Worm (Caenorhabditis elegans): ENCODE measurements around the gene F41B5.1.

F41B5.1 gene

DNA sequence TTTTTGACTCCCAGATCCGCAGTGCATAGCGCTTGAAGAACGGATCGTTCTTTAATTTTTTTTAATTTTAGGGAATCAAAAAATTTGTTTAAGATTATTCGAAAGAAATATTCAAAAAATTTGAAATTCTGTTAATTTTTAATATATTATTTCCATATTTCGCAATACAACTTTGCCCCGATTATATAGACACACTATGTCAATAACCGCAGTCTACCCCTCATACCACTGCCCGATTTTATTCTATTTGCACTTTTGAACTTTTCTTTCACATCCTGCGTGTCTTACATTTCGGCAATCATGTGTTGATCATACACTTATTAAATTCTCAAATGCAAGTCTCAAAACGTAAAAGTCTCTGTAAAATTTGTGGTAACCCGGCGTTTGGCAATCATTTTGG is 36.5 kb upstream of the F41B5.1 start, which contains the start of gene nhr-56:
Gene nhr-56, plus strand, starts transcription at position 202 of the 400 bp plus-strand sequence.
- no peak for TF ChIP-seq lin-1 (GFP tag; IDR thresholded peaks at IDR 0.05)
- TF ChIP-seq dpl-1 (GFP tag; optimal IDR thresholded peaks at IDR 0.05), result no peak
- TF ChIP-seq nhr-77 (tag; optimal IDR thresholded peaks at IDR 0.05), result peak; percentile 71
- no peak for TF ChIP-seq php-3 (GFP tag; IDR thresholded peaks at IDR 0.05)
- no peak for TF ChIP-seq nhr-11 (tag; optimal IDR thresholded peaks at IDR 0.05)
- TF ChIP-seq lsy-2 (tag; optimal IDR thresholded peaks at IDR 0.05), result peak in 1 of 2 experiments; percentile 58
- peak; percentile 21 for TF ChIP-seq nhr-102 (tag; optimal IDR thresholded peaks at IDR 0.05)
- TF ChIP-seq set-16 (GFP tag; IDR thresholded peaks at IDR 0.05), result no peak
- TF ChIP-seq pqm-1 (tag; optimal IDR thresholded peaks at IDR 0.05), result peak; percentile 55
- no peak for TF ChIP-seq nhr-76 (tag; optimal IDR thresholded peaks at IDR 0.05)
- TF ChIP-seq aly-2 (tag; optimal IDR thresholded peaks at IDR 0.05), result no peak
- peak; percentile 74 for TF ChIP-seq dmd-6 (GFP tag; IDR thresholded peaks at IDR 0.05)
- TF ChIP-seq mdl-1 (tag; optimal IDR thresholded peaks at IDR 0.05), result peak in 1 of 2 experiments; percentile 49
- no peak for TF ChIP-seq dmd-8 (GFP tag; IDR thresholded peaks at IDR 0.05)
- TF ChIP-seq F26F4.8 (GFP tag; conservative IDR thresholded peaks at IDR 0.05), result no peak
- peak; percentile 67 for TF ChIP-seq dve-1 (tag; optimal IDR thresholded peaks at IDR 0.05; ENCODE audit: insufficient read depth)
- TF ChIP-seq nhr-28 (tag; optimal IDR thresholded peaks at IDR 0.05), result peak; percentile 81
- no peak for TF ChIP-seq fkh-10 (GFP tag; optimal IDR thresholded peaks at IDR 0.05)
- TF ChIP-seq egl-27 (tag; optimal IDR thresholded peaks at IDR 0.05), result no peak
- no peak for TF ChIP-seq Y5F2A.4 (GFP tag; optimal IDR thresholded peaks at IDR 0.05)
- peak; percentile 54 for TF ChIP-seq mep-1 (tag; optimal IDR thresholded peaks at IDR 0.05)
- TF ChIP-seq nhr-6 (tag; optimal IDR thresholded peaks at IDR 0.05), result peak; percentile 20
- no peak for TF ChIP-seq F44E2.7 (GFP tag; IDR thresholded peaks at IDR 0.05)
- TF ChIP-seq hlh-11 (tag; optimal IDR thresholded peaks at IDR 0.05), result peak; percentile 81
- TF ChIP-seq hlh-30 (tag; optimal IDR thresholded peaks at IDR 0.05; ENCODE audit: insufficient read depth), result peak; percentile 86
- TF ChIP-seq F37D6.2 (tag; optimal IDR thresholded peaks at IDR 0.05), result no peak
- TF ChIP-seq duxl-1 (tag; optimal IDR thresholded peaks at IDR 0.05; ENCODE audit: poor library complexity), result peak; percentile 38
- no peak for TF ChIP-seq jun-1 (tag; optimal IDR thresholded peaks at IDR 0.05)
- TF ChIP-seq snpc-1.2 (GFP tag; IDR thresholded peaks at IDR 0.05), result no peak
- no peak for TF ChIP-seq nhr-237 (tag; optimal IDR thresholded peaks at IDR 0.05)
- TF ChIP-seq daf-16 (GFP tag; optimal IDR thresholded peaks at IDR 0.05), result no peak
- TF ChIP-seq daf-16 (tag; optimal IDR thresholded peaks at IDR 0.05), result peak; percentile 84
- TF ChIP-seq mxl-3 (GFP tag; optimal IDR thresholded peaks at IDR 0.05), result peak; percentile 49
- 0 out of 2 replicates have a peak, but pooled peaks have one; percentile 16 for TF ChIP-seq pha-4 (GFP tag; IDR thresholded peaks at IDR 0.05)
- TF ChIP-seq pha-4 (tag; optimal IDR thresholded peaks at IDR 0.05), result peak; percentile 75
- TF ChIP-seq mes-2 (tag; optimal IDR thresholded peaks at IDR 0.05; ENCODE audit: poor library complexity, severe bottlenecking), result peak; percentile 60
- TF ChIP-seq saeg-2 (GFP tag; IDR thresholded peaks at IDR 0.05), result no peak

DNA sequence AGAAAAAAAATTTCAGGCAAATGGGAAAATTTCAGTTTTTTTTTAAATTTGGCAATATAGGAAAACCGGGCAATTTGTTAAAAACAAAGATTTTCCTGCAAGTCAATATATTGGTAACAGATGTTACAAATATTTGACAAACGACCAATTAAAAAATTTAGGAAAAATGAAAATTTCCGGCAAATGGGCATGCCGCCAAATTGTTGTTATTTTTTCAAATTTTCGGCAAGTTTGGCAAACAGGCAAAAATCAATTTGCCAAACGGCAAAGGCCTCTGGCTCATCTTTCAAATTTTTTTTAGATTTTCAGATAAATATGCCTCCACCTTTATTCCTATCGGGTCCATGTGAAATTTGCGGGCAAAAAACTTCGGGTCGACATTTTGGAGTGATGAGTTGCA is 33.6 kb upstream of the F41B5.1 start, which contains the start of gene nhr-128:
Gene nhr-128, plus strand, starts transcription at position 301 of the 400 bp plus-strand sequence.
- TF ChIP-seq T20F7.1 (GFP tag; optimal IDR thresholded peaks at IDR 0.05) (no peak), nhr-10 (tag; optimal IDR thresholded peaks at IDR 0.05) (no peak), daf-19 (GFP tag; conservative IDR thresholded peaks at IDR 0.05) (no peak), daf-16 (GFP tag; optimal IDR thresholded peaks at IDR 0.05) (no peak), daf-16 (tag; optimal IDR thresholded peaks at IDR 0.05) (no peak), php-3 (GFP tag; IDR thresholded peaks at IDR 0.05) (no peak), mxl-2 (GFP tag; conservative IDR thresholded peaks at IDR 0.05) (no peak), nhr-48 (tag; optimal IDR thresholded peaks at IDR 0.05) (no peak), fos-1 (tag; optimal IDR thresholded peaks at IDR 0.05) (no peak), pha-4 (GFP tag; IDR thresholded peaks at IDR 0.05) (no peak), pha-4 (tag; optimal IDR thresholded peaks at IDR 0.05) (no peak), lin-15B (tag; optimal IDR thresholded peaks at IDR 0.05) (no peak), ceh-62 (tag; optimal IDR thresholded peaks at IDR 0.05) (no peak), gei-8 (GFP tag; optimal IDR thresholded peaks at IDR 0.05) (no peak), nhr-25 (tag; optimal IDR thresholded peaks at IDR 0.05; ENCODE audit: borderline replicate concordance, insufficient read depth) (no peak), snpc-4 (tag; optimal IDR thresholded peaks at IDR 0.05) (no peak), nhr-41 (GFP tag; IDR thresholded peaks at IDR 0.05) (no peak), nhr-77 (tag; optimal IDR thresholded peaks at IDR 0.05) (no peak), tag-97 (GFP tag; IDR thresholded peaks at IDR 0.05) (no peak), ztf-7 (tag; optimal IDR thresholded peaks at IDR 0.05) (no peak)

All from whole organism, L4 larva.